Worm (Caenorhabditis elegans): ENCODE data around the gene alh-6.
A peak's percentile ranks its signal among the peaks of the same experiment; 100 is the strongest.

The alh-6 gene

DNA sequence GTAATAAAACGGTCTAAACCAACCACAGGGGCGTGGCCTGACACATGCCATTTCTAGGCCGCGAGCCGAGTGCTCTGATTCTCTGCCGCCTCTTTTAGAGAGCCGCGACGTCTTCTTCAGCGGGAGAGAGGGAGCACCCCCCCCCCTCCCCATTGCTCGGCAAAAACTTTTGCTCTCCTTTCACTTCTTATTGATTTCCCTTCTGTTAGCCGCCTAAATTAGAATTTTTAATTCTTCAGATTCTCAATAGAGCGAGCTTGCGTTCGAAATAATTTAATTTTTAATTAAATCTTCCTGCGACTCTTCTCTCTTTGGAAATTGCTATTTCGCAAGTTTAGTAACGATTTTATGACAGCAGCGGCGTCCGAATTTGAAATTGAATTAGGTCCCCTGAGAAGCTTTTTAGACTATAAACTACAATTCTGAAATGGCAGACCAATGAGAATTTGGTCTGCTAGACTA is 13.3 kb upstream of the alh-6 start (continued):
- TF ChIP-seq ceh-82 (tag; optimal IDR thresholded peaks at IDR 0.05) (no peak), Y48G9A.11 (GFP tag; IDR thresholded peaks at IDR 0.05) (0 out of 2 replicates have a peak, but pooled peaks have one; percentile 10), nhr-111 (GFP tag; optimal IDR thresholded peaks at IDR 0.05) (no peak), unc-39 (tag; optimal IDR thresholded peaks at IDR 0.05) (no peak), tra-1 (GFP tag; IDR thresholded peaks at IDR 0.05) (no peak), hlh-11 (tag; optimal IDR thresholded peaks at IDR 0.05) (peak; percentile 37), aly-2 (tag; optimal IDR thresholded peaks at IDR 0.05) (no peak), mes-2 (tag; optimal IDR thresholded peaks at IDR 0.05; ENCODE audit: poor library complexity, severe bottlenecking) (peak; percentile 40), skn-1 (tag; optimal IDR thresholded peaks at IDR 0.05) (no peak), unc-130 (GFP tag; optimal IDR thresholded peaks at IDR 0.05) (peak; percentile 21), ztf-7 (tag; optimal IDR thresholded peaks at IDR 0.05) (no peak), mep-1 (tag; optimal IDR thresholded peaks at IDR 0.05) (peak; percentile 72), dmd-6 (GFP tag; IDR thresholded peaks at IDR 0.05) (0 out of 2 replicates have a peak, but pooled peaks have one; percentile 15), sdz-12 (GFP tag; optimal IDR thresholded peaks at IDR 0.05) (no peak), lsy-2 (tag; optimal IDR thresholded peaks at IDR 0.05) (peak in 1 of 2 experiments; percentile 58), snpc-4 (tag; optimal IDR thresholded peaks at IDR 0.05) (no peak), R02D3.7 (tag; optimal IDR thresholded peaks at IDR 0.05) (no peak), tag-97 (GFP tag; IDR thresholded peaks at IDR 0.05) (no peak), nhr-6 (tag; optimal IDR thresholded peaks at IDR 0.05) (no peak), ceh-20 (GFP tag; IDR thresholded peaks at IDR 0.05) (no peak), set-16 (GFP tag; IDR thresholded peaks at IDR 0.05) (peak; percentile 91), egl-43 (GFP tag; IDR thresholded peaks at IDR 0.05) (no peak), spr-1 (tag; optimal IDR thresholded peaks at IDR 0.05) (no peak), aha-1 (tag) (peak; percentile 94), F26F4.8 (GFP tag; conservative IDR thresholded peaks at IDR 0.05) (no peak), ceh-28 (tag; optimal IDR thresholded peaks at IDR 0.05) (no peak), lin-13 (GFP tag; optimal IDR thresholded peaks at IDR 0.05) (no peak), ZK546.5 (tag; optimal IDR thresholded peaks at IDR 0.05) (peak in 1 of 2 experiments; percentile 29), mdt-29 (GFP tag; IDR thresholded peaks at IDR 0.05) (no peak), pha-4 (GFP tag; IDR thresholded peaks at IDR 0.05) (peak; percentile 20; the same call in 1 of the 2 replicates), pha-4 (tag; optimal IDR thresholded peaks at IDR 0.05) (no peak), F37D6.2 (tag; optimal IDR thresholded peaks at IDR 0.05) (peak; percentile 22), vab-7 (GFP tag; IDR thresholded peaks at IDR 0.05) (no peak), dpl-1 (GFP tag; optimal IDR thresholded peaks at IDR 0.05) (peak; percentile 26), hmg-1.1 (GFP tag; IDR thresholded peaks at IDR 0.05) (peak; percentile 66), ceh-44 (GFP tag; IDR thresholded peaks at IDR 0.05) (no peak), unc-62 (GFP tag; optimal IDR thresholded peaks at IDR 0.05 in 1 of 2) (peak in 1 of 2 experiments; percentile 62), unc-62 (tag; optimal IDR thresholded peaks at IDR 0.05) (no peak), zfp-2 (tag; optimal IDR thresholded peaks at IDR 0.05) (no peak), cey-2 (tag; optimal IDR thresholded peaks at IDR 0.05; ENCODE audit: borderline replicate concordance, insufficient read depth) (no peak), nhr-25 (tag; optimal IDR thresholded peaks at IDR 0.05; ENCODE audit: borderline replicate concordance, insufficient read depth) (no peak), daf-16 (GFP tag; optimal IDR thresholded peaks at IDR 0.05) (peak in 1 of 2 experiments; percentile 1), daf-16 (tag; optimal IDR thresholded peaks at IDR 0.05) (no peak), T20F7.1 (GFP tag; optimal IDR thresholded peaks at IDR 0.05) (no peak), hlh-30 (tag; optimal IDR thresholded peaks at IDR 0.05; ENCODE audit: insufficient read depth) (peak; percentile 19), lim-7 (GFP tag; IDR thresholded peaks at IDR 0.05) (0 out of 2 replicates have a peak, but pooled peaks have one; percentile 4), nhr-42 (GFP tag; IDR thresholded peaks at IDR 0.05) (no peak), nhr-41 (GFP tag; IDR thresholded peaks at IDR 0.05) (no peak), D1046.2 (GFP tag; IDR thresholded peaks at IDR 0.05) (no peak), T26A8.4 (GFP tag; IDR thresholded peaks at IDR 0.05) (no peak), F44E2.7 (GFP tag; IDR thresholded peaks at IDR 0.05) (no peak), hif-1 (tag; optimal IDR thresholded peaks at IDR 0.05) (peak in 1 of 2 experiments; percentile 12)
